Fruit fly (Drosophila melanogaster): ENCODE results near the gene Flo2.

Flo2 gene

DNA sequence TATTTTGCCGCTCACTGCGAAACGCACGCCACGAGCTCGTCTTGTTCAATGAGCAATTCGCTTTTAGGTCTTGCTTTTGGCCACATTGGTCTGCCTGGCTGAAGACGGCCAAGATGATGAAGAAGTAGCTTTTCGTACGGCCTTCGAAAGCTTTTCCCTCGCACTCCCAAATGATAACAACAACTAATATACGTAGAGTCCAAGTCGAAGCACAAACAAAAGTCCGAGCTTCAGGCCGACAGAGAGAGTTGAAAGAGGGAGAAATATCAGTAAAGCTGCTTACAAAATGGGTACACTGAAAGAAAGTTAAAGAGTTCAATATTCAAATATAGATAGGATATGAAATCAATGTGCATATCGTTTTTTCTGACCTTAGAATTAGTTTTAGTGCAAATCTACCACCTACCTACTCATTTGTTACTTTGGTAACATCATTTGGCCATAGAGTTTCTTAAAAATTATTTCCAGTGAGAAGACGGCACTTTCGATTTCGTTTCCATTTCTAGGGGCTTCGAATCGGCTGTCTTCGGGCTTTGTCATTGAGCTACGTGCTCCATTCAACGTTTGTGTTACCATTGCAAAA is 43.5 kb downstream of the Flo2 start, which contains the start of the genes CG45064 and CG45065 (continued):
- TF ChIP-seq CG30431 (GFP tag; optimal IDR thresholded peaks at IDR 0.05) (peak; percentile 51), Hey (tag; optimal IDR thresholded peaks at IDR 0.05) (no peak), Adf1 (GFP tag; IDR thresholded peaks at IDR 0.05) (no peak), emc (GFP tag; optimal IDR thresholded peaks at IDR 0.05) (peak; percentile 64), salm (tag; optimal IDR thresholded peaks at IDR 0.05) (peak; percentile 79), CG6765 (GFP tag; optimal IDR thresholded peaks at IDR 0.05) (peak; percentile 23), hth (optimal IDR thresholded peaks at IDR 0.05) (no peak), CG42726 (GFP tag; IDR thresholded peaks at IDR 0.05; ENCODE audit: partially characterized antibody) (no peak), CG7987 (GFP tag; optimal IDR thresholded peaks at IDR 0.05) (no peak), aop (GFP tag; IDR thresholded peaks at IDR 0.05) (peak; percentile 41; the same call in 1 of the 2 replicates), CG34376 (GFP tag; optimal IDR thresholded peaks at IDR 0.05) (no peak), CG11695 (GFP tag; IDR thresholded peaks at IDR 0.05) (peak; percentile 69; the same call in 2 of the 3 replicates), CG12071 (GFP tag; optimal IDR thresholded peaks at IDR 0.05) (peak; percentile 83), Hr78 (GFP tag; optimal IDR thresholded peaks at IDR 0.05) (peak in 1 of 2 experiments; percentile 77), ftz-f1 (GFP tag; optimal IDR thresholded peaks at IDR 0.05) (no peak), dimm (GFP tag; IDR thresholded peaks at IDR 0.05) (peak; percentile 70), CG4730 (GFP tag; IDR thresholded peaks at IDR 0.05) (peak; percentile 73), CG3281 (GFP tag; optimal IDR thresholded peaks at IDR 0.05) (peak; percentile 69), gce (GFP tag; IDR thresholded peaks at IDR 0.05) (peak; percentile 81), CG11723 (GFP tag; optimal IDR thresholded peaks at IDR 0.05) (peak; percentile 78), CTCF (GFP tag; optimal IDR thresholded peaks at IDR 0.05) (peak; percentile 50), ara (GFP tag; IDR thresholded peaks at IDR 0.05) (peak; percentile 84), Eip74EF (GFP tag; optimal IDR thresholded peaks at IDR 0.05) (peak in 1 of 2 experiments; percentile 90), CG4282 (GFP tag; optimal IDR thresholded peaks at IDR 0.05) (no peak), MESR4 (GFP tag; optimal IDR thresholded peaks at IDR 0.05) (no peak), sob (GFP tag; IDR thresholded peaks at IDR 0.05) (peak; percentile 75), gro (GFP tag; optimal IDR thresholded peaks at IDR 0.05) (peak; percentile 35), Ravus (GFP tag; IDR thresholded peaks at IDR 0.05) (no peak; the same call in 1 of the 2 replicates), CG43689 (GFP tag; IDR thresholded peaks at IDR 0.05) (no peak), ash1 (GFP tag; optimal IDR thresholded peaks at IDR 0.05) (no peak), ab (GFP tag; optimal IDR thresholded peaks at IDR 0.05) (peak; percentile 35), CG16779 (GFP tag; IDR thresholded peaks at IDR 0.05) (0 out of 2 replicates have a peak, but pooled peaks have one; percentile 38), slbo (GFP tag; IDR thresholded peaks at IDR 0.05) (peak; percentile 77), CG18476 (GFP tag; optimal IDR thresholded peaks at IDR 0.05) (peak; percentile 67), peb (GFP tag; IDR thresholded peaks at IDR 0.05) (peak; percentile 61; the same call in 1 of the 2 replicates), CG9437 (GFP tag; optimal IDR thresholded peaks at IDR 0.05) (peak; percentile 66), h (optimal IDR thresholded peaks at IDR 0.05) (no peak), nom (GFP tag; optimal IDR thresholded peaks at IDR 0.05) (no peak), eve (GFP tag; optimal IDR thresholded peaks at IDR 0.05) (peak in 1 of 2 experiments; percentile 95), Elba2 (GFP tag; optimal IDR thresholded peaks at IDR 0.05) (no peak), CG2199 (GFP tag; IDR thresholded peaks at IDR 0.05) (peak; percentile 92; the same call in 2 of the 3 replicates), ro (GFP tag; IDR thresholded peaks at IDR 0.05) (peak; percentile 67), Dip3 (GFP tag; optimal IDR thresholded peaks at IDR 0.05) (peak; percentile 81), org-1 (GFP tag; optimal IDR thresholded peaks at IDR 0.05) (peak; percentile 82), Atf3 (GFP tag; optimal IDR thresholded peaks at IDR 0.05) (peak; percentile 67), D (optimal IDR thresholded peaks at IDR 0.05) (no peak), D (GFP tag; optimal IDR thresholded peaks at IDR 0.05) (peak; percentile 83), Six4 (GFP tag; optimal IDR thresholded peaks at IDR 0.05) (peak; percentile 74), CG11247 (GFP tag; IDR thresholded peaks at IDR 0.05) (peak; percentile 56; the same call in 1 of the 2 replicates), crol (GFP tag; IDR thresholded peaks at IDR 0.05) (no peak), trh (GFP tag; optimal IDR thresholded peaks at IDR 0.05) (peak; percentile 16), CG12299 (tag; optimal IDR thresholded peaks at IDR 0.05) (peak; percentile 22)
